Fruit fly (Drosophila melanogaster) whole organism, embryonic: Measurements from ENCODE around the gene sra.

Experiments used
- BtbVII ChIP-seq: fragments of 200-800 bp; sonication (Bioruptor generic); optimal IDR thresholded peaks from 3 replicates; lab custom pipeline; 2017; ENCODE audit warnings: missing biosample characterization, mild to moderate bottlenecking, missing genetic modification characterization
- CG10543 ChIP-seq: fragments of 200-800 bp; sonication (Bioruptor generic); optimal IDR thresholded peaks from 3 replicates; lab custom pipeline; 2017; ENCODE audit warnings: missing biosample characterization, mild to moderate bottlenecking, missing genetic modification characterization, moderate library complexity
- CG10654 ChIP-seq: fragments of 200-800 bp; sonication (Bioruptor generic); optimal IDR thresholded peaks from 2 replicates; lab custom pipeline; 2016; ENCODE audit warnings: missing biosample characterization, missing genetic modification characterization
- CG10959 ChIP-seq: fragments of 200-800 bp; sonication (Bioruptor generic); IDR thresholded peaks from 2 replicates; pipeline ENCODE4 v1.3.6; 2022; ENCODE audit warnings: missing biosample characterization, missing genetic modification characterization
- CG12071 ChIP-seq: fragments of 200-800 bp; sonication (Bioruptor generic); optimal IDR thresholded peaks from 3 replicates; lab custom pipeline; 2018; ENCODE audit warnings: missing biosample characterization, mild to moderate bottlenecking, missing genetic modification characterization
- CG12769 ChIP-seq: fragments of 200-800 bp; sonication (Bioruptor generic); optimal IDR thresholded peaks from 2 replicates; lab custom pipeline; 2019; ENCODE audit warnings: missing biosample characterization, mild to moderate bottlenecking, missing genetic modification characterization, moderate library complexity
- CG17385 ChIP-seq: fragments of 200-800 bp; sonication (Bioruptor generic); optimal IDR thresholded peaks from 3 replicates; lab custom pipeline; 2018; ENCODE audit warnings: missing biosample characterization, mild to moderate bottlenecking, missing genetic modification characterization
- CG1832 ChIP-seq: fragments of 200-800 bp; sonication (Bioruptor generic); optimal IDR thresholded peaks from 2 replicates; lab custom pipeline; 2017; ENCODE audit warnings: missing biosample characterization, mild to moderate bottlenecking, missing genetic modification characterization, inconsistent platforms
- CG3163 ChIP-seq: fragments of 200-800 bp; sonication (Bioruptor generic); optimal IDR thresholded peaks from 3 replicates; lab custom pipeline; 2016; ENCODE audit warnings: missing biosample characterization, missing genetic modification characterization
- CG32772 ChIP-seq: fragments of 200-800 bp; sonication (Bioruptor generic); IDR thresholded peaks from 2 replicates; pipeline ENCODE4 v1.3.6; 2022; ENCODE audit warnings: missing biosample characterization, missing genetic modification characterization
- CG33213 ChIP-seq: fragments of 200-800 bp; sonication (Bioruptor generic); optimal IDR thresholded peaks from 3 replicates; lab custom pipeline; 2016; ENCODE audit warnings: missing biosample characterization, missing genetic modification characterization
- CG34376 ChIP-seq: fragments of 200-800 bp; sonication (Bioruptor generic); optimal IDR thresholded peaks from 2 replicates; lab custom pipeline; 2018; ENCODE audit warnings: missing biosample characterization, mild to moderate bottlenecking, missing genetic modification characterization
- CG4707 ChIP-seq: fragments of 200-800 bp; sonication (Bioruptor generic); optimal IDR thresholded peaks from 2 replicates; lab custom pipeline; 2018; ENCODE audit warnings: missing biosample characterization, mild to moderate bottlenecking, missing genetic modification characterization, moderate library complexity
- CG6813 ChIP-seq: fragments of 200-800 bp; sonication (Bioruptor generic); optimal IDR thresholded peaks from 2 replicates; lab custom pipeline; 2017; ENCODE audit warnings: missing biosample characterization, missing genetic modification characterization, mild to moderate bottlenecking, moderate library complexity, missing genetic modification reagents
- CG7987 ChIP-seq: fragments of 200-800 bp; sonication (Bioruptor generic); optimal IDR thresholded peaks from 2 replicates; lab custom pipeline; 2018; ENCODE audit warnings: missing biosample characterization, mild to moderate bottlenecking, missing genetic modification characterization, moderate library complexity
- CG8765 ChIP-seq: fragments of 200-800 bp; sonication (Bioruptor generic); IDR thresholded peaks from 2 replicates; pipeline ENCODE4 v1.3.6; 2022; ENCODE audit warnings: missing biosample characterization, missing genetic modification characterization
- CG8924 ChIP-seq: fragments of 200-800 bp; optimal IDR thresholded peaks from 3 replicates; lab custom pipeline; 2019; ENCODE audit warnings: missing biosample characterization, mild to moderate bottlenecking, missing genetic modification characterization, moderate library complexity
- CG9215 ChIP-seq: fragments of 200-800 bp; sonication (Bioruptor generic); IDR thresholded peaks from 2 replicates; pipeline ENCODE4 v1.3.6; 2022; ENCODE audit warnings: missing biosample characterization, missing genetic modification characterization
- Dad ChIP-seq: fragments of 200-800 bp; sonication (Bioruptor generic); optimal IDR thresholded peaks from 3 replicates; lab custom pipeline; 2016; ENCODE audit warnings: missing biosample characterization, missing genetic modification characterization
- Deaf1 ChIP-seq: fragments of 200-800 bp; optimal IDR thresholded peaks from 3 replicates; lab custom pipeline; 2019; ENCODE audit warnings: missing biosample characterization, mild to moderate bottlenecking, missing genetic modification characterization, moderate library complexity
- Doc2 ChIP-seq: fragments of 200-800 bp; sonication (Bioruptor generic); IDR thresholded peaks from 2 replicates; pipeline ENCODE4 v1.3.6; 2022; ENCODE audit warnings: missing biosample characterization, missing genetic modification characterization
- Fer3 ChIP-seq: fragments of 200-800 bp; sonication (Bioruptor generic); optimal IDR thresholded peaks from 2 replicates; lab custom pipeline; 2018; ENCODE audit warnings: missing biosample characterization, mild to moderate bottlenecking, missing genetic modification characterization, moderate library complexity
- Hey ChIP-seq: fragments of 200-800 bp; sonication (Bioruptor generic); optimal IDR thresholded peaks from 3 replicates; lab custom pipeline; 2018; ENCODE audit warnings: missing biosample characterization, mild to moderate bottlenecking, missing genetic modification characterization
- Hr78 ChIP-seq, 2 experiments: fragments of 200-800 bp in 1 of 2; fragments of >200 bp in 1 of 2; sonication (Bioruptor generic) in 1 of 2; optimal IDR thresholded peaks; 2 replicates each; lab custom pipeline; 2017 to 2019; ENCODE audit warnings: missing biosample characterization in 2 of 2, missing genetic modification characterization in 2 of 2, mild to moderate bottlenecking in 1 of 2, moderate library complexity in 1 of 2
- MTF-1 ChIP-seq: fragments of 200-800 bp; sonication (Bioruptor generic); optimal IDR thresholded peaks from 2 replicates; lab custom pipeline; 2018; ENCODE audit warnings: missing biosample characterization, mild to moderate bottlenecking, missing genetic modification characterization, borderline replicate concordance
- Mes4 ChIP-seq: fragments of 200-800 bp; sonication (Bioruptor generic); optimal IDR thresholded peaks from 2 replicates; lab custom pipeline; 2016; ENCODE audit warnings: missing biosample characterization, missing genetic modification characterization
- Six4 ChIP-seq: fragments of 200-800 bp; sonication (Bioruptor generic); optimal IDR thresholded peaks from 2 replicates; lab custom pipeline; 2016; ENCODE audit warnings: missing biosample characterization, missing genetic modification characterization
- abd-A ChIP-seq: fragments of 200-800 bp; sonication (Bioruptor generic); optimal IDR thresholded peaks from 3 replicates; lab custom pipeline; 2019; ENCODE audit warnings: missing biosample characterization, mild to moderate bottlenecking, missing genetic modification characterization, moderate library complexity
- ato ChIP-seq: fragments of 200-800 bp; sonication (Bioruptor generic); IDR thresholded peaks from 2 replicates; pipeline ENCODE4 v1.3.6; 2022; ENCODE audit warnings: missing biosample characterization, missing genetic modification characterization; ENCODE audit not compliant: partially characterized antibody
- corto ChIP-seq: fragments of 200-800 bp; sonication (Bioruptor generic); optimal IDR thresholded peaks from 2 replicates; lab custom pipeline; 2016; ENCODE audit warnings: missing biosample characterization, mild to moderate bottlenecking, missing genetic modification characterization, moderate library complexity
- exex ChIP-seq: fragments of 200-800 bp; sonication (Bioruptor generic); optimal IDR thresholded peaks from 4 replicates; lab custom pipeline; 2018; ENCODE audit warnings: missing biosample characterization, mild to moderate bottlenecking, missing genetic modification characterization, moderate library complexity
- ftz-f1 ChIP-seq: fragments of 200-800 bp; sonication (Bioruptor generic); optimal IDR thresholded peaks from 2 replicates; lab custom pipeline; 2016; ENCODE audit warnings: missing biosample characterization, missing genetic modification characterization
- kah ChIP-seq: fragments of 200-800 bp; sonication (Bioruptor generic); optimal IDR thresholded peaks from 2 replicates; lab custom pipeline; 2018; ENCODE audit warnings: missing biosample characterization, mild to moderate bottlenecking, missing genetic modification characterization
- lbe ChIP-seq: fragments of 200-800 bp; sonication (Bioruptor generic); optimal IDR thresholded peaks from 2 replicates; lab custom pipeline; 2016; ENCODE audit warnings: missing biosample characterization, mild to moderate bottlenecking, missing genetic modification characterization
- lilli ChIP-seq: fragments of 200-800 bp; sonication (Bioruptor generic); optimal IDR thresholded peaks from 3 replicates; lab custom pipeline; 2016; ENCODE audit warnings: missing biosample characterization, missing genetic modification characterization
- mam ChIP-seq: fragments of 200-800 bp; sonication (Bioruptor generic); optimal IDR thresholded peaks from 3 replicates; lab custom pipeline; 2016; ENCODE audit warnings: missing biosample characterization, missing genetic modification characterization
- nerfin-1 ChIP-seq: fragments of 200-800 bp; sonication (Bioruptor generic); optimal IDR thresholded peaks from 3 replicates; lab custom pipeline; 2019; ENCODE audit warnings: missing biosample characterization, mild to moderate bottlenecking, missing genetic modification characterization, moderate library complexity
- nmo ChIP-seq: fragments of 200-800 bp; sonication (Bioruptor generic); optimal IDR thresholded peaks from 2 replicates; lab custom pipeline; 2018; ENCODE audit warnings: missing biosample characterization, mild to moderate bottlenecking, missing genetic modification characterization, moderate library complexity
- pnt ChIP-seq: fragments of 200-800 bp; sonication (Bioruptor generic); optimal IDR thresholded peaks from 3 replicates; lab custom pipeline; 2016; ENCODE audit warnings: missing biosample characterization, missing genetic modification characterization
- psq ChIP-seq: fragments of 200-800 bp; sonication (Bioruptor generic); optimal IDR thresholded peaks from 2 replicates; lab custom pipeline; 2017; ENCODE audit warnings: missing biosample characterization, missing genetic modification characterization
- run ChIP-seq: fragments of 200-800 bp; sonication (Bioruptor generic); optimal IDR thresholded peaks from 3 replicates; lab custom pipeline; 2018; ENCODE audit warnings: missing biosample characterization, mild to moderate bottlenecking, missing genetic modification characterization
- salm ChIP-seq: fragments of 200-800 bp; sonication (Bioruptor generic); optimal IDR thresholded peaks from 2 replicates; lab custom pipeline; 2018; ENCODE audit warnings: missing biosample characterization, mild to moderate bottlenecking, missing genetic modification characterization
- sima ChIP-seq: fragments of 200-800 bp; sonication (Bioruptor generic); optimal IDR thresholded peaks from 2 replicates; lab custom pipeline; 2016; ENCODE audit warnings: missing biosample characterization, missing genetic modification characterization
- slbo ChIP-seq: fragments of 200-800 bp; sonication (Bioruptor generic); IDR thresholded peaks from 2 replicates; pipeline ENCODE4 v1.3.6; 2022; ENCODE audit warnings: missing biosample characterization, missing genetic modification characterization
- sug ChIP-seq: fragments of 200-800 bp; optimal IDR thresholded peaks from 2 replicates; lab custom pipeline; 2019; ENCODE audit warnings: missing biosample characterization, mild to moderate bottlenecking, missing genetic modification characterization, moderate library complexity
- tup ChIP-seq: fragments of 200-800 bp; sonication (Bioruptor generic); optimal IDR thresholded peaks from 2 replicates; lab custom pipeline; 2016; ENCODE audit warnings: missing biosample characterization, mild to moderate bottlenecking, missing genetic modification characterization, moderate library complexity
- wor ChIP-seq: fragments of 200-800 bp; sonication (Bioruptor generic); IDR thresholded peaks from 2 replicates; pipeline ENCODE4 v1.3.6; 2022; ENCODE audit warnings: missing biosample characterization, missing genetic modification characterization
- zf30C ChIP-seq: fragments of 200-800 bp; sonication (Bioruptor generic); optimal IDR thresholded peaks from 3 replicates; lab custom pipeline; 2018; ENCODE audit warnings: missing biosample characterization, mild to moderate bottlenecking, missing genetic modification characterization

The sra gene

DNA sequence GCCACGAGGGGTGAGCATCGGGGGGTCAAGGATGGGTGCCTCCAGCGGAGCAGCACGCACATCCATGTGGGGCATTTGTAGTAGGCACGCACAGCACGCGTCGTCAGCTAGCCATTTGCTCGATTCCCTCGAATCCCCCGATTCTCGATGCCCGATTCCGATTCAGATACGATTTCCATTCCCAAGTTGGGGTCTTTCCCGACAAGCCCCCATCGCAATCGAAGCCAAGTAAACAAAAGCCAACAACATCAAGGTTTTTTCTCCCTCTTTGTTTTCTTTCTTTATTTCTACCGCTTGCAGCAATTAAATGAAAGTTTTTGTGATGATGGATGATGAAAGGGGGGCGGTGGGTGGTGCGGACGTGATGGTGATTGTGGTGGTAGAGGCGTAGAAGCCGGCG is 40.3 kb downstream of the sra start (continued):
- TF ChIP-seq psq (GFP tag; lab: Kevin White, UChicago) (peak; percentile 57), CG12071 (GFP tag; lab: Kevin White, UChicago) (no peak), Doc2 (GFP tag; lab: Robert Waterston, UW) (no peak), BtbVII (GFP tag; lab: Kevin White, UChicago) (no peak), CG8765 (GFP tag; lab: Robert Waterston, UW) (no peak), abd-A (tag; lab: Kevin White, UChicago) (peak; percentile 57), CG12769 (peak; percentile 49), wor (GFP tag; lab: Robert Waterston, UW) (no peak), CG8924 (no peak), Mes4 (GFP tag; lab: Kevin White, UChicago) (no peak), CG6813 (GFP tag; lab: Kevin White, UChicago) (no peak), CG7987 (no peak), CG9215 (GFP tag; lab: Robert Waterston, UW) (no peak), tup (no peak), salm (no peak), nmo (no peak), CG10959 (GFP tag; lab: Robert Waterston, UW) (no peak), pnt (GFP tag; lab: Kevin White, UChicago) (no peak), Six4 (GFP tag; lab: Kevin White, UChicago) (no peak), ftz-f1 (GFP tag; lab: Kevin White, UChicago) (no peak), CG10543 (GFP tag; lab: Kevin White, UChicago) (peak; percentile 23), Hey (tag; lab: Kevin White, UChicago) (no peak), run (tag; lab: Kevin White, UChicago) (no peak), CG32772 (GFP tag; lab: Robert Waterston, UW) (no peak), CG10654 (GFP tag; lab: Kevin White, UChicago) (no peak), CG34376 (GFP tag; lab: Kevin White, UChicago) (no peak), exex (tag; lab: Kevin White, UChicago) (no peak), slbo (GFP tag; lab: Robert Waterston, UW) (no peak)
- TF ChIP-seq, all 482 proteins: peak for 16

DNA sequence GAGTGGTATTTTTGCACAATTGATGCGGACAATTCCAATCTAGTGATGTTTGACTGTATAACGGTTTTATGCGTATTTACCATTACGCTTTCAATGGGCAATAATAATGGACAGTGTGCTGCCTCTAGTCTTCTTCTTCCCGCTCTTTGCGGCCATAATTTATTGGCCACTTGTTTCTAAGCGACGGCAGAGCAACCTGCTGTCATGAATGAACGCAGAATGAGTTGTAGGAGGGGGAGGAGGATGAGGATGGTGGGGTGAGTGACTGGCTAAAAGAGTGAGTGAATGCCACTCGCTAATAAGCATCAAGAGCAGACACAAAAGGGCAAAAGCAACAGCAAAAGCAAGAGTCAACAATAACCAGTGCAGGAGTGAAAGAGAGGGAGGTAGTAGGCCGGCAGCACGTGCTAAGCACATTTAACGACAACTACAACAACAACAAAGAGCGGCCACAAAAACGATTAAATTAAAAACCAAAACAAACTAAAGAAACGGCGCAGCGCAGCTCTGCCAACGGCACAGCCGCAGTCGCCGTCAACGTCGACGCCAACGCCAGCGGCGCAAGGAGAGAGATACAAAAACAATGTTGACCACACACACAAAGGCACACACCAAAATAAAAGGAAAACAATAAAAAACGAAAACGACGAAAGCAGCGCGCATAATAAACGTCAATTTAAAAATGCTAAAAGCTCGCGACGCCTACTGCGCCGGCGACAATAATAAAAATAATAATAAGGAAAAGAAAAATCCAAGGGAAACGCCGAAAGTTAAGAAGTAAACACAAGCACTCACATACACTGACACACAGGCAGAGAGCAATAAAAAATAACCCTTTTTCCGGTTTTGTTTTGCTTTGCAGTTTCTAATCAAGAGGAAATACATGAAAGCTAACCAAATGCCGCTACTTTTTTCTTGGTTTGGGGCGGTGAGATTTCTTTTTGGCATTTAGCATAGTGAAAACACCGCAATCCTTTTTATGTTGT is 42.2 kb downstream of the sra start:
- TF ChIP-seq sug (tag; lab: Kevin White, UChicago) (peak; percentile 3), CG8765 (GFP tag; lab: Robert Waterston, UW) (no peak), CG4707 (GFP tag; lab: Kevin White, UChicago) (no peak), Hey (tag; lab: Kevin White, UChicago) (peak; percentile 71), sima (GFP tag; lab: Kevin White, UChicago) (no peak), CG3163 (GFP tag; lab: Kevin White, UChicago) (peak; percentile 7), Dad (no peak), MTF-1 (no peak), CG17385 (GFP tag; lab: Kevin White, UChicago) (peak; percentile 62), Deaf1 (tag; lab: Kevin White, UChicago) (peak; percentile 5), lbe (peak; percentile 39), CG10959 (GFP tag; lab: Robert Waterston, UW) (no peak), CG33213 (GFP tag; lab: Kevin White, UChicago) (no peak), Fer3 (no peak), kah (GFP tag; lab: Kevin White, UChicago) (peak; percentile 92), CG1832 (GFP tag; lab: Kevin White, UChicago) (peak; percentile 29), ato (no peak), Hr78 (GFP tag; optimal IDR thresholded peaks at IDR 0.05; lab: Kevin White, UChicago) (peak in 1 of 2 experiments; percentile 28), lilli (GFP tag; lab: Kevin White, UChicago) (no peak), zf30C (GFP tag; lab: Kevin White, UChicago) (no peak), nerfin-1 (tag; lab: Kevin White, UChicago) (peak; percentile 54), corto (GFP tag; lab: Kevin White, UChicago) (peak; percentile 38), mam (GFP tag; lab: Kevin White, UChicago) (no peak)
